Worm (Caenorhabditis elegans) whole organism, L4 larva: ENCODE data around the gene F55E10.4.

Experiments
- aly-2 ChIP-seq: sonication (generic microtip); optimal IDR thresholded peaks from 2 replicates; lab custom pipeline; 2018; ENCODE audit warnings: missing biosample characterization, missing genetic modification characterization
- spr-3 ChIP-seq: fragments of 200-800 bp; sonication (Bioruptor generic); optimal IDR thresholded peaks from 2 replicates; lab custom pipeline; 2018; ENCODE audit warnings: mild to moderate bottlenecking, missing genetic modification characterization, missing compliant biosample characterization

- TF ChIP-seq aly-2 (tag; lab: Kevin White, UChicago) = no peak
- no peak for TF ChIP-seq spr-3 (GFP tag; lab: Kevin White, UChicago)
Observed at ce11 chrX:8284003-8284402, 43.7 kb downstream of the F55E10.4 start.
